Worm (Caenorhabditis elegans): ENCODE results near the gene rpl-2.

- TF ChIP-seq pes-1 (GFP tag; IDR thresholded peaks at IDR 0.05) (no peak), F13C5.2 (tag; optimal IDR thresholded peaks at IDR 0.05) (no peak), B0310.2 (tag; optimal IDR thresholded peaks at IDR 0.05) (no peak), hnd-1 (tag; optimal IDR thresholded peaks at IDR 0.05) (no peak), ama-1 (optimal IDR thresholded peaks at IDR 0.05) (no peak), tra-4 (tag; optimal IDR thresholded peaks at IDR 0.05) (no peak), ets-7 (tag; optimal IDR thresholded peaks at IDR 0.05) (no peak), tbx-11 (GFP tag; IDR thresholded peaks at IDR 0.05) (no peak), flt-1 (GFP tag; IDR thresholded peaks at IDR 0.05) (no peak), hmg-4 (GFP tag; optimal IDR thresholded peaks at IDR 0.05) (no peak), scrt-1 (GFP tag; IDR thresholded peaks at IDR 0.05) (no peak)
Measured at ce11 chrV:20475830-20476229, 3.7 kb upstream of the rpl-2 start, which contains the start of gene B0250.7.

All from whole organism, early embryonic.